Worm (Caenorhabditis elegans) whole organism, L2 larva: ENCODE results near the gene F59A6.10.

ENCODE experiments used
- aly-2 ChIP-seq: fragments of 150-350 bp; optimal IDR thresholded peaks from 2 replicates; lab custom pipeline; 2014; ENCODE audit warnings: missing biosample characterization, missing genetic modification characterization
- dmd-4 ChIP-seq: sonication (generic microtip); optimal IDR thresholded peaks from 2 replicates; lab custom pipeline; 2017; ENCODE audit warnings: missing biosample characterization, missing genetic modification characterization
- lsy-2 ChIP-seq, 2 experiments: fragments of 150-350 bp in 1 of 2; sonication (generic microtip) in 1 of 2; optimal IDR thresholded peaks; 2 replicates each; lab custom pipeline; 2014 to 2017; ENCODE audit warnings: missing biosample characterization in 2 of 2, missing genetic modification characterization in 2 of 2
- nhr-21 ChIP-seq: fragments of 150-350 bp; optimal IDR thresholded peaks from 2 replicates; lab custom pipeline; 2014; ENCODE audit warnings: missing biosample characterization, missing genetic modification characterization
- nhr-237 ChIP-seq: fragments of 150-350 bp; optimal IDR thresholded peaks from 2 replicates; lab custom pipeline; 2014; ENCODE audit warnings: missing biosample characterization, missing genetic modification characterization
- nhr-77 ChIP-seq: fragments of 150-350 bp; optimal IDR thresholded peaks from 2 replicates; lab custom pipeline; 2014; ENCODE audit warnings: missing biosample characterization, missing genetic modification characterization
- ztf-11 ChIP-seq: sonication (generic microtip); optimal IDR thresholded peaks from 2 replicates; lab custom pipeline; 2017; ENCODE audit warnings: missing biosample characterization, missing genetic modification characterization
- ztf-4 ChIP-seq: fragments of 150-350 bp; optimal IDR thresholded peaks from 2 replicates; lab custom pipeline; 2014; ENCODE audit warnings: missing biosample characterization, missing genetic modification characterization

- TF ChIP-seq aly-2 (tag; lab: Kevin White, UChicago) (no peak), ztf-11 (tag; lab: Kevin White, UChicago) (no peak), dmd-4 (tag; lab: Kevin White, UChicago) (no peak), nhr-237 (tag; lab: Kevin White, UChicago) (no peak), nhr-21 (tag; lab: Kevin White, UChicago) (no peak), lsy-2 (tag; optimal IDR thresholded peaks at IDR 0.05; lab: Kevin White, UChicago) (no peak), ztf-4 (tag; lab: Kevin White, UChicago) (no peak), nhr-77 (no peak)
Measured at ce11 chrII:4985961-4986503, 17.7 kb upstream of the F59A6.10 start.
